Fruit fly (Drosophila melanogaster) whole organism, wandering third instar larva: ENCODE data around the gene CG34248.

Experiments
- CG32264 ChIP-seq: fragments of 200-800 bp; sonication (Bioruptor generic); optimal IDR thresholded peaks from 2 replicates; lab custom pipeline; 2016; ENCODE audit warnings: missing biosample characterization, missing genetic modification characterization
- CG9705 ChIP-seq: fragments of 200-800 bp; sonication (Bioruptor generic); optimal IDR thresholded peaks from 2 replicates; lab custom pipeline; 2018; ENCODE audit warnings: missing biosample characterization, mild to moderate bottlenecking, missing genetic modification characterization
- CrebA ChIP-seq: fragments of 200-800 bp; sonication (Bioruptor generic); optimal IDR thresholded peaks from 2 replicates; lab custom pipeline; 2016; ENCODE audit warnings: missing biosample characterization, mild to moderate bottlenecking, missing genetic modification characterization, borderline replicate concordance
- Dfd ChIP-seq: fragments of >200 bp; optimal IDR thresholded peaks from 2 replicates; lab custom pipeline; 2017; ENCODE audit warnings: missing biosample characterization, missing genetic modification characterization
- HLH106 ChIP-seq: fragments of 200-800 bp; optimal IDR thresholded peaks from 3 replicates; lab custom pipeline; 2019; ENCODE audit warnings: missing biosample characterization, mild to moderate bottlenecking, missing genetic modification characterization, moderate library complexity
- Hnf4 ChIP-seq: fragments of 200-800 bp; sonication (Bioruptor generic); optimal IDR thresholded peaks from 2 replicates; lab custom pipeline; 2016; ENCODE audit warnings: missing biosample characterization, mild to moderate bottlenecking, missing genetic modification characterization
- Hr78 ChIP-seq: fragments of >200 bp; optimal IDR thresholded peaks from 2 replicates; lab custom pipeline; 2017; ENCODE audit warnings: missing biosample characterization, missing genetic modification characterization
- Hr83 ChIP-seq: fragments of 200-300 bp; sonication (Bioruptor generic); optimal IDR thresholded peaks from 2 replicates; lab custom pipeline; 2016; ENCODE audit warnings: missing biosample characterization, mild to moderate bottlenecking, missing genetic modification characterization, moderate library complexity; ENCODE audit not compliant: poor library complexity, severe bottlenecking
- Jra ChIP-seq: sonication (Bioruptor generic); optimal IDR thresholded peaks from 2 replicates; lab custom pipeline; 2016; ENCODE audit warnings: missing biosample characterization, missing genetic modification characterization
- Mio ChIP-seq: sonication (Bioruptor generic); optimal IDR thresholded peaks from 2 replicates; lab custom pipeline; 2016; ENCODE audit warnings: missing biosample characterization, missing genetic modification characterization
- OdsH ChIP-seq: fragments of 200-800 bp; sonication (Bioruptor generic); optimal IDR thresholded peaks from 2 replicates; lab custom pipeline; 2016; ENCODE audit warnings: missing biosample characterization, mild to moderate bottlenecking, missing genetic modification characterization
- Rel ChIP-seq, 2 experiments: fragments of 200-800 bp; sonication (Bioruptor generic) in 1 of 2; optimal IDR thresholded peaks; 2 replicates in 1 of 2; 3 replicates in 1 of 2; lab custom pipeline; 2016 to 2019; ENCODE audit warnings: mild to moderate bottlenecking in 2 of 2, missing biosample characterization in 2 of 2, missing genetic modification characterization in 2 of 2, moderate library complexity in 1 of 2
- Sp1 ChIP-seq: fragments of 200-800 bp; sonication (Bioruptor generic); optimal IDR thresholded peaks from 3 replicates; lab custom pipeline; 2019; ENCODE audit warnings: missing biosample characterization, mild to moderate bottlenecking, missing genetic modification characterization, moderate library complexity
- Vsx2 ChIP-seq: fragments of 200-300, 225-300 bp; sonication (Bioruptor generic); optimal IDR thresholded peaks from 2 replicates; lab custom pipeline; 2018; ENCODE audit warnings: missing biosample characterization, missing genetic modification characterization; ENCODE audit not compliant: partially characterized antibody
- br ChIP-seq: fragments of 200-800 bp; sonication (Bioruptor generic); optimal IDR thresholded peaks from 2 replicates; lab custom pipeline; 2016; ENCODE audit warnings: missing biosample characterization, missing genetic modification characterization
- dl ChIP-seq, 2 experiments: fragments of 175-275, 200-275 bp in 1 of 2; fragments of 200-275 bp in 1 of 2; sonication (Bioruptor generic); optimal IDR thresholded peaks; lab custom pipeline; 2018; ENCODE audit warnings: mild to moderate bottlenecking in 2 of 2, missing biosample characterization in 2 of 2, missing genetic modification characterization in 2 of 2, moderate library complexity in 2 of 2; ENCODE audit not compliant: partially characterized antibody in 2 of 2, insufficient read depth in 1 of 2
- dsf ChIP-seq: sonication (Bioruptor generic); optimal IDR thresholded peaks from 2 replicates; lab custom pipeline; 2016; ENCODE audit warnings: missing biosample characterization, missing genetic modification characterization, borderline replicate concordance
- ey ChIP-seq: fragments of 200-800 bp; sonication (Bioruptor generic); optimal IDR thresholded peaks from 2 replicates; lab custom pipeline; 2016; ENCODE audit warnings: missing biosample characterization, missing genetic modification characterization
- foxo ChIP-seq, 2 experiments: fragments of 200-800 bp; sonication (Bioruptor generic); optimal IDR thresholded peaks; 2 replicates in 1 of 2; 3 replicates in 1 of 2; lab custom pipeline; 2016 to 2017; ENCODE audit warnings: missing biosample characterization in 2 of 2, missing genetic modification characterization in 2 of 2
- fru ChIP-seq: fragments of 200-800 bp; sonication (Bioruptor generic); optimal IDR thresholded peaks from 3 replicates; lab custom pipeline; 2016; ENCODE audit warnings: missing biosample characterization, mild to moderate bottlenecking, missing genetic modification characterization
- h ChIP-seq: fragments of 200-800 bp; sonication (Bioruptor generic); optimal IDR thresholded peaks from 3 replicates; lab custom pipeline; 2016; ENCODE audit warnings: missing biosample characterization, mild to moderate bottlenecking, missing genetic modification characterization
- pan ChIP-seq: fragments of >200 bp; optimal IDR thresholded peaks from 2 replicates; lab custom pipeline; 2017
- psq ChIP-seq: fragments of 200-800 bp; sonication (Bioruptor generic); optimal IDR thresholded peaks from 3 replicates; lab custom pipeline; 2017; ENCODE audit warnings: missing biosample characterization, mild to moderate bottlenecking, missing genetic modification characterization, moderate library complexity
- rgr ChIP-seq: fragments of 200-800 bp; sonication (Bioruptor generic); optimal IDR thresholded peaks from 3 replicates; lab custom pipeline; 2016; ENCODE audit warnings: missing biosample characterization, mild to moderate bottlenecking, missing genetic modification characterization
- sage ChIP-seq: fragments of 200-800 bp; sonication (Bioruptor generic); optimal IDR thresholded peaks from 2 replicates; lab custom pipeline; 2016; ENCODE audit warnings: missing biosample characterization, mild to moderate bottlenecking, missing genetic modification characterization
- sv ChIP-seq: fragments of 200-800 bp; sonication (Bioruptor generic); optimal IDR thresholded peaks from 3 replicates; lab custom pipeline; 2016; ENCODE audit warnings: missing biosample characterization, missing genetic modification characterization
- usp ChIP-seq: fragments of >200 bp; optimal IDR thresholded peaks from 2 replicates; lab custom pipeline; 2017; ENCODE audit warnings: missing biosample characterization, missing genetic modification characterization
- woc ChIP-seq: sonication (Bioruptor generic); optimal IDR thresholded peaks from 2 replicates; lab custom pipeline; 2016; ENCODE audit warnings: missing biosample characterization, mild to moderate bottlenecking, missing genetic modification characterization

Gene CG34248

dm6 chr3L:16270802-16271332, at the start of gene CG34248, which contains the start of gene CG13067:
Gene CG34248 (minus strand): TSS chr3L:16270902.
Gene CG13067 (plus strand): TSS chr3L:16271282.
- TF ChIP-seq CrebA (GFP tag; lab: Kevin White, UChicago), result no peak
- TF ChIP-seq usp (GFP tag; lab: Kevin White, UChicago), result no peak
- no peak for TF ChIP-seq HLH106 (tag; lab: Kevin White, UChicago)
- TF ChIP-seq psq (GFP tag; lab: Kevin White, UChicago), result no peak
- no peak for TF ChIP-seq Jra (GFP tag; lab: Kevin White, UChicago)
- no peak for TF ChIP-seq Rel (GFP tag; optimal IDR thresholded peaks at IDR 0.05; lab: Kevin White, UChicago)
- TF ChIP-seq Rel (tag; optimal IDR thresholded peaks at IDR 0.05; lab: Kevin White, UChicago), result no peak
- TF ChIP-seq Hr78, result no peak
- TF ChIP-seq ey (GFP tag; lab: Kevin White, UChicago), result no peak
- TF ChIP-seq CG9705 (GFP tag; lab: Kevin White, UChicago), result no peak
- no peak for TF ChIP-seq pan (lab: Kevin White, UChicago)
- no peak for TF ChIP-seq CG32264
- TF ChIP-seq Hr83 (GFP tag; lab: Kevin White, UChicago), result no peak
- TF ChIP-seq rgr (GFP tag; lab: Kevin White, UChicago), result no peak
- no peak for TF ChIP-seq dsf (GFP tag; lab: Kevin White, UChicago)
- TF ChIP-seq h, result no peak

- TF ChIP-seq woc (GFP tag; lab: Kevin White, UChicago), result no peak
- no peak for TF ChIP-seq sage (GFP tag; lab: Kevin White, UChicago)
- TF ChIP-seq Sp1 (GFP tag; lab: Kevin White, UChicago), result no peak
- TF ChIP-seq dl (GFP tag; optimal IDR thresholded peaks at IDR 0.05; lab: Kevin White, UChicago; ENCODE audit: insufficient read depth in 1 of 2, partially characterized antibody in 2 of 2), result no peak
- no peak for TF ChIP-seq Jra (GFP tag; lab: Kevin White, UChicago)
- TF ChIP-seq psq (GFP tag; lab: Kevin White, UChicago), result no peak
- no peak for TF ChIP-seq rgr (GFP tag; lab: Kevin White, UChicago)
- no peak for TF ChIP-seq Dfd (GFP tag; lab: Kevin White, UChicago)
- no peak for TF ChIP-seq Mio (GFP tag; lab: Kevin White, UChicago)
These were observed 48.8 kb upstream of the CG34248 start, which contains the start of the genes CG13041 and CG13060 for dm6 chr3L:16319399-16319906. Gene CG13041 (minus strand): TSS chr3L:16319526. Gene CG13060 (plus strand): TSS chr3L:16319856.

- TF ChIP-seq Hr83 (GFP tag; lab: Kevin White, UChicago), result no peak
- TF ChIP-seq sv (GFP tag; lab: Kevin White, UChicago), result no peak
- TF ChIP-seq h, result no peak
- TF ChIP-seq fru (GFP tag; lab: Kevin White, UChicago), result no peak
- TF ChIP-seq usp (GFP tag; lab: Kevin White, UChicago), result no peak
- TF ChIP-seq sage (GFP tag; lab: Kevin White, UChicago), result no peak
- no peak for TF ChIP-seq OdsH (GFP tag; lab: Kevin White, UChicago)
- TF ChIP-seq, all 38 proteins: peak for 0
These were observed 47.0 kb upstream of the CG34248 start, which contains the start of gene Nplp3 for dm6 chr3L:16317724-16318123. Gene Nplp3 (plus strand): TSS chr3L:16318024.

dm6 chr3L:16313985-16314384, 43.3 kb upstream of the CG34248 start, which contains the start of gene CG13062:
Gene CG13062 (plus strand): TSS chr3L:16314285.
- TF ChIP-seq Dfd (GFP tag; lab: Kevin White, UChicago) (no peak), HLH106 (tag; lab: Kevin White, UChicago) (no peak), psq (GFP tag; lab: Kevin White, UChicago) (no peak), woc (GFP tag; lab: Kevin White, UChicago) (no peak), Vsx2 (GFP tag; lab: Kevin White, UChicago) (no peak)

- peak; percentile 17 for TF ChIP-seq br (GFP tag; lab: Kevin White, UChicago)
- no peak for TF ChIP-seq pan (lab: Kevin White, UChicago)
- TF ChIP-seq CG9705 (GFP tag; lab: Kevin White, UChicago), result no peak
- TF ChIP-seq Hnf4, result no peak
- TF ChIP-seq CrebA (GFP tag; lab: Kevin White, UChicago), result no peak
- TF ChIP-seq ey (GFP tag; lab: Kevin White, UChicago), result peak; percentile 32
- TF ChIP-seq foxo (GFP tag; optimal IDR thresholded peaks at IDR 0.05; lab: Kevin White, UChicago), result peak in 1 of 2 experiments; percentile 55
These were observed 39.3 kb upstream of the CG34248 start for dm6 chr3L:16309972-16310371.
